Worm (Caenorhabditis elegans) whole organism, L4/young adult: ENCODE results near the gene ZK381.2.

Source experiments
- W03F9.2 ChIP-seq: fragments of 150-350 bp; optimal IDR thresholded peaks from 2 replicates; lab custom pipeline; 2014; ENCODE audit warnings: missing biosample characterization, missing genetic modification characterization
- dao-5 ChIP-seq: sonication (generic microtip); optimal IDR thresholded peaks from 2 replicates; lab custom pipeline; 2016; ENCODE audit warnings: missing genotype, missing genetic modification characterization, moderate library complexity, missing compliant biosample characterization
- him-1 ChIP-seq: sonication (generic microtip); optimal IDR thresholded peaks from 2 replicates; lab custom pipeline; 2016; ENCODE audit warnings: missing genotype, missing genetic modification reagents, missing genetic modification characterization, missing compliant biosample characterization

Gene ZK381.2

ce11 chrIV:6958696-6959095 lies 6.6 kb upstream of the ZK381.2 start:
- TF ChIP-seq dao-5 (no peak), him-1 (tag; lab: Kevin White, UChicago) (peak; percentile 67), W03F9.2 (tag; lab: Kevin White, UChicago) (no peak)

ce11 chrIV:6959483-6959882 lies 5.8 kb upstream of the ZK381.2 start:
- no peak for TF ChIP-seq W03F9.2 (tag; lab: Kevin White, UChicago)
- TF ChIP-seq him-1 (tag; lab: Kevin White, UChicago) = no peak
- no peak for TF ChIP-seq dao-5

- TF ChIP-seq dao-5 = no peak
- no peak for TF ChIP-seq W03F9.2 (tag; lab: Kevin White, UChicago)
- no peak for TF ChIP-seq him-1 (tag; lab: Kevin White, UChicago)
Measured at ce11 chrIV:6964508-6964907, 784 bp upstream of the ZK381.2 start, which contains the start of gene B0478.3. B0478.3 (minus strand) TSS chrIV:6964608.

- no peak for TF ChIP-seq W03F9.2 (tag; lab: Kevin White, UChicago)
- TF ChIP-seq him-1 (tag; lab: Kevin White, UChicago) = no peak
- no peak for TF ChIP-seq dao-5
Measured at ce11 chrIV:6970271-6970670, 5.0 kb downstream of the ZK381.2 start, which contains the start of gene ZK381.8. ZK381.8 (minus strand) TSS chrIV:6970371.

- TF ChIP-seq dao-5 (no peak), W03F9.2 (tag; lab: Kevin White, UChicago) (no peak)
Measured at ce11 chrIV:6971213-6971612, 5.9 kb downstream of the ZK381.2 start, which contains the start of gene ZK381.62. ZK381.62 (minus strand) TSS chrIV:6971313.

ce11 chrIV:6972427-6972826 lies 7.1 kb downstream of the ZK381.2 start, which contains the start of gene nhr-249:
nhr-249 (minus strand) TSS chrIV:6972527.
- no peak for TF ChIP-seq W03F9.2 (tag; lab: Kevin White, UChicago)

- TF ChIP-seq W03F9.2 (tag; lab: Kevin White, UChicago) = no peak
- no peak for TF ChIP-seq dao-5
- no peak for TF ChIP-seq him-1 (tag; lab: Kevin White, UChicago)
Measured at ce11 chrIV:6974162-6974938, 9.1 kb downstream of the ZK381.2 start.

ce11 chrIV:6977089-6977558 lies 11.8 kb downstream of the ZK381.2 start, which contains the start of the genes pgl-1 and him-3:
pgl-1 (minus strand) TSS chrIV:6977318.
him-3 (plus strand) TSS chrIV:6977508.
- TF ChIP-seq W03F9.2 (tag; lab: Kevin White, UChicago) (no peak), him-1 (tag; lab: Kevin White, UChicago) (no peak), dao-5 (no peak)

- TF ChIP-seq him-1 (tag; lab: Kevin White, UChicago) = no peak
- no peak for TF ChIP-seq W03F9.2 (tag; lab: Kevin White, UChicago)
- TF ChIP-seq dao-5 = no peak
Measured at ce11 chrIV:6978625-6979024, 13.3 kb downstream of the ZK381.2 start.

- TF ChIP-seq him-1 (tag; lab: Kevin White, UChicago) (no peak), dao-5 (no peak), W03F9.2 (tag; lab: Kevin White, UChicago) (no peak)
Measured at ce11 chrIV:6984449-6985380, 19.4 kb downstream of the ZK381.2 start.

- TF ChIP-seq W03F9.2 (tag; lab: Kevin White, UChicago) (no peak), him-1 (tag; lab: Kevin White, UChicago) (no peak), dao-5 (no peak)
Measured at ce11 chrIV:6986835-6987234, 21.5 kb downstream of the ZK381.2 start, which contains the start of gene prkl-1. prkl-1 (minus strand) TSS chrIV:6986935.

ce11 chrIV:6991070-6991469 lies 25.8 kb downstream of the ZK381.2 start:
- TF ChIP-seq him-1 (tag; lab: Kevin White, UChicago) (no peak), dao-5 (no peak), W03F9.2 (tag; lab: Kevin White, UChicago) (no peak)

- TF ChIP-seq him-1 (tag; lab: Kevin White, UChicago) = no peak
- TF ChIP-seq dao-5 = no peak
- TF ChIP-seq W03F9.2 (tag; lab: Kevin White, UChicago) = no peak
Measured at ce11 chrIV:6997918-6998317, 32.6 kb downstream of the ZK381.2 start.
